Fruit fly (Drosophila melanogaster): Measurements from ENCODE around the gene akirin.

DNA sequence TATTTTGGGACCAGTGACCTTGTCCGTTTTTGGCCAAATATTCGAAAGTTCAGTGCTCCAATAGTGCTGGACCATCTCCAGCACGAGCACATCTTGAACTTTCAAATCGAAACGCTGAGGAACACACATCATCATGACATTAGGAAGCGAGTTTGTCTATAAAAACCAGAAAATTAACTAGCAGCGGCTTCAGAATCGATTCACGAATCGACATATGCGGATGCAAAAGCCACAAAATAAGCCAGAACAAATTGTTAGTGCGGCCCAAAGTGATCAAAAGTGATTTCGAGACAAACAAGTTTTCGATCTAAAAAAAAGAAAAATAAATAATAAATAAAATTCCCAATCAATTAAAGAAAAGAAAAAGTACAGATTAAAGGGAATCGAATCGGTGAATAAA is 20.8 kb downstream of the akirin start, which contains the start of gene CG8563:
- TF ChIP-seq Abd-B (GFP tag; optimal IDR thresholded peaks at IDR 0.05) (no peak), GATAd (GFP tag; optimal IDR thresholded peaks at IDR 0.05) (no peak), lola (GFP tag; optimal IDR thresholded peaks at IDR 0.05) (no peak), woc (GFP tag; optimal IDR thresholded peaks at IDR 0.05) (no peak), dl (GFP tag; optimal IDR thresholded peaks at IDR 0.05; ENCODE audit: insufficient read depth in 1 of 2, partially characterized antibody in 2 of 2) (no peak), ey (GFP tag; optimal IDR thresholded peaks at IDR 0.05) (no peak), br (GFP tag; optimal IDR thresholded peaks at IDR 0.05) (no peak), psq (GFP tag; optimal IDR thresholded peaks at IDR 0.05) (no peak), h (GFP tag; optimal IDR thresholded peaks at IDR 0.05) (no peak), sv (GFP tag; optimal IDR thresholded peaks at IDR 0.05) (no peak), CG32264 (GFP tag; optimal IDR thresholded peaks at IDR 0.05) (no peak), Rel (GFP tag; optimal IDR thresholded peaks at IDR 0.05) (no peak), Rel (tag; optimal IDR thresholded peaks at IDR 0.05) (no peak)

Measured in whole organism, wandering third instar larva.